Worm (Caenorhabditis elegans) whole organism, early embryonic: ENCODE measurements around the gene smex-2.

Experiments used
- F13C5.2 ChIP-seq: sonication (generic microtip); optimal IDR thresholded peaks from 2 replicates; lab custom pipeline; 2017; ENCODE audit warnings: mild to moderate bottlenecking, missing genetic modification characterization, inconsistent platforms, missing compliant biosample characterization
- ama-1 ChIP-seq: fragments of 150-350 bp; optimal IDR thresholded peaks from 2 replicates; lab custom pipeline; 2014
- ets-7 ChIP-seq: sonication (generic microtip); optimal IDR thresholded peaks from 2 replicates; lab custom pipeline; 2016; ENCODE audit warnings: missing genotype, missing genetic modification characterization, missing compliant biosample characterization
- flt-1 ChIP-seq: fragments of 200-800 bp; sonication (Bioruptor generic); IDR thresholded peaks from 2 replicates; pipeline ENCODE4 v1.3.6; 2022; ENCODE audit warnings: missing genetic modification characterization, missing compliant biosample characterization
- hmbx-1 ChIP-seq: sonication (generic microtip); optimal IDR thresholded peaks from 2 replicates; lab custom pipeline; 2016; ENCODE audit warnings: mild to moderate bottlenecking, missing genetic modification characterization, missing compliant biosample characterization
- hmg-4 ChIP-seq: fragments of 200-800 bp; sonication (Bioruptor generic); optimal IDR thresholded peaks from 2 replicates; lab custom pipeline; 2018; ENCODE audit warnings: mild to moderate bottlenecking, missing genetic modification characterization, missing compliant biosample characterization
- tbx-37 ChIP-seq: fragments of 200-800 bp; sonication (Bioruptor generic); conservative IDR thresholded peaks from 2 replicates; pipeline ENCODE4 v1.3.6; 2022; ENCODE audit warnings: missing genetic modification reagents, missing genetic modification characterization, missing compliant biosample characterization
- tra-4 ChIP-seq: sonication (generic microtip); optimal IDR thresholded peaks from 2 replicates; lab custom pipeline; 2017; ENCODE audit warnings: missing genetic modification characterization, missing compliant biosample characterization

ce11 chrX:2047208-2047946, 8.1 kb upstream of the smex-2 start:
- TF ChIP-seq ama-1 (lab: Kevin White, UChicago) (no peak), tra-4 (tag; lab: Kevin White, UChicago) (no peak), tbx-37 (no peak), hmg-4 (no peak), F13C5.2 (tag; lab: Kevin White, UChicago) (no peak), hmbx-1 (no peak), flt-1 (GFP tag; lab: Robert Waterston, UW) (no peak), ets-7 (tag; lab: Kevin White, UChicago) (no peak)
